Fruit fly (Drosophila melanogaster) Kc167 (cell line): ENCODE data around the gene CG13613.

ENCODE experiments used
- Myc ChIP-seq: fragments of >200 bp; optimal IDR thresholded peaks from 2 replicates; lab custom pipeline; 2017; ENCODE audit warnings: missing external identifiers
- Sin3A ChIP-seq: fragments of >200 bp; optimal IDR thresholded peaks from 2 replicates; lab custom pipeline; 2018; ENCODE audit warnings: missing external identifiers
- h ChIP-seq: fragments of >200 bp; optimal IDR thresholded peaks from 3 replicates; lab custom pipeline; 2018; ENCODE audit warnings: missing external identifiers
- insv ChIP-seq: fragments of >200 bp; optimal IDR thresholded peaks from 3 replicates; lab custom pipeline; 2018; ENCODE audit warnings: missing external identifiers
- psq ChIP-seq: fragments of >200 bp; optimal IDR thresholded peaks from 2 replicates; lab custom pipeline; 2017; ENCODE audit warnings: missing external identifiers
- ttk ChIP-seq: sonication (Bioruptor generic); optimal IDR thresholded peaks from 2 replicates; lab custom pipeline; 2017; ENCODE audit warnings: missing external identifiers

CG13613 gene

dm6 chr3R:24364880-24365604 is at the start of gene CG13613, which contains the start of gene CG17784:
Gene CG13613 (plus strand): TSS chr3R:24365554.
Gene CG17784 (minus strand): TSS chr3R:24364980.
- TF ChIP-seq h (no peak), psq (lab: Kevin White, UChicago) (no peak), insv (lab: Kevin White, UChicago) (no peak), Myc (lab: Kevin White, UChicago) (no peak), Sin3A (no peak), ttk (no peak)

DNA sequence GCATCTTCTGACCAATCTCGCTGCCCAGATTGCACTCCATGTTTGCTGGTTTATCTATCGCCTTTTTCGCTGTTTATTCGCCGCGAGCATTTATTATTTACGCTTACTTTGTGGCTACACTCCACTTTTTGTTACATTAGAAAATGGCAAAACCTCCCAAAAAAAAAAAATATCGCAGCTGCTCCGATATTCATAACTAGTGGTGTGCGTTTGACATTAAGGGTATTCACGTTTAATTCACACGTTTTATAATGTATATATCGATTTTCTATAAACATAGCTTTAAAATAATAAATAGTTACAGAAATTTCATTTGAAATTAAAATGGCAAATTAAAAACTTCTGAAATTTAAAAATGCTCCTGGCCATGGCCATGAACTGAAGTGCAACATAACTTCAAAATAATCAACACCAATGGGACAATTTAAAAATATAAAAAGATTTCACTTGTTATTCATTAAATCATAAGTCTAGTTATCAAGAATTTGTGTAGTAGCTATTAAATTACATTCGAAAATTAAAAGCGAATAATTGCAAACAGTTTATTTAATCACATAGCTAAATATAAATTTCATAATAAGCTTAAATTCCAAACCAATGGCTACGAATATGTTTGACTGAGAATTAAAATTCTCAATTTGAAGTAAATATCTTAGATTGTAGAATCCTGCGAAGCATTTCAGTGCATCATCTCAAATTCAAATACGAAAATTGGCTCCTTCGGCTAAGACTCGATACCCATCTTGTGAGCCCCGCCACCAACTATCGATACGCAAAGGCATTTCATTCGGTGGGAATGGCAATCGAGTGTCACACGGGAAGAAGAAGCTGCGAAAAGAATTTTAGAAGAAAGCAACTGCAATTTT is 46.9 kb upstream of the CG13613 start, which contains the start of the genes Nab2 and BRWD3:
Gene Nab2, minus strand, starts transcription at position 203 of the 866 bp plus-strand sequence.
Gene BRWD3, plus strand, starts transcription at position 784 of the 866 bp plus-strand sequence.
- TF ChIP-seq psq (lab: Kevin White, UChicago) (no peak), ttk (no peak), insv (lab: Kevin White, UChicago) (no peak), Myc (lab: Kevin White, UChicago) (no peak), h (no peak), Sin3A (no peak)

DNA sequence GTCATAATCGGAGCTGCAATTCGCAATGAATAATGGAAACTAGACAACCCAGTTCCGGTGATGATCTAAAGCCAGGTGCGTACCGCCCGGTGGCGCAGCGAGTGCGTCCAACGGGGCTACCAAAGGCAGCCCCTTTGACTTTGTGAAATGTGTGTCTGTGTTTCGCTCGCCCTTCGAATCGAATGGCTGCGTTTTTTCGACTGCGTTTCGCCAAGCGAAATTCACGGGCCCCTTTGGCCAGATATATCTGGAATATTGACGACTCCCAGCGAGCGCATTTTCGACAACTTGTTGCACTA is 46.3 kb upstream of the CG13613 start:
- TF ChIP-seq h: no peak

DNA sequence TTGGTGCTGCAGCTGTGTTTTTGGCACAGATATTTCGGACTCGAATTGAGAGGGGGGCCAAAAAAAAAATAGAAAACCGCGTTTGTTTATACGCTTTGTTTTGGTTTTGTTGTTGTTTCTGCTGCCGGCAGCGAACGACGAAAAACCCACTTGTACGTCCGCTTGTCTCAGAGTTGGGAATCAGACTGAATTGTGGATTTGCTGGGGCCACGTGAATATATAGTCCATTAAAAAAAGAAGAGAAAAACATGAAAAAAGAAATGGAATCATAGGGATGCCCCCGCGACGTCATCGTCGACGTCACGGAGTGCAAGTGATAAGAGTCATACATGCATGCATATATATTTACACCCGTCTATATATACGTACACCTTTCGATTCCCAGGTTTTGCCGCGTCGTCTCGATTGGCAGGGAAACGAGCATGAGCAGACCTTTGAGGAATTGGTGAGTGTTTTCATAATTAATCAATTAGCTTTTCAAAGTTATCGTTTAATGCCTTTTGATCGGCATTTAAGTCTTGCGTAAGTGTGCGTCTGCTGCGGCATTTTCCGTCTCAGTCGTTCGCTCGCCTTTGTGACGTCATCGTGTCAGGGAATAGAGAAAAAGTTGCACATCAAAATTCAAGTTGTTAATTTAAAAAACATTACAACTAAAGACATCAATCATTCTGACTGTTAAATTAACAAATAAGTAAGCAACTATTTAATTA is 45.6 kb upstream of the CG13613 start:
- no peak for TF ChIP-seq h
- no peak for TF ChIP-seq Myc (lab: Kevin White, UChicago)
- TF ChIP-seq Sin3A: no peak
- TF ChIP-seq insv (lab: Kevin White, UChicago): no peak
- no peak for TF ChIP-seq psq (lab: Kevin White, UChicago)
- no peak for TF ChIP-seq ttk

- TF ChIP-seq insv (lab: Kevin White, UChicago) (no peak), Myc (lab: Kevin White, UChicago) (no peak), ttk (no peak), h (no peak), Sin3A (no peak), psq (lab: Kevin White, UChicago) (no peak)
These were observed 45.0 kb upstream of the CG13613 start for dm6 chr3R:24320342-24320711.

- TF ChIP-seq psq (lab: Kevin White, UChicago) (no peak), Sin3A (no peak), ttk (no peak), Myc (lab: Kevin White, UChicago) (no peak), insv (lab: Kevin White, UChicago) (no peak), h (no peak)
These were observed 32.1 kb upstream of the CG13613 start, which contains the start of the genes Rrp5 and Dis3 for dm6 chr3R:24333182-24333808. Gene Rrp5 (minus strand): TSS chr3R:24333316. Gene Dis3 (plus strand): TSS chr3R:24333433.

DNA sequence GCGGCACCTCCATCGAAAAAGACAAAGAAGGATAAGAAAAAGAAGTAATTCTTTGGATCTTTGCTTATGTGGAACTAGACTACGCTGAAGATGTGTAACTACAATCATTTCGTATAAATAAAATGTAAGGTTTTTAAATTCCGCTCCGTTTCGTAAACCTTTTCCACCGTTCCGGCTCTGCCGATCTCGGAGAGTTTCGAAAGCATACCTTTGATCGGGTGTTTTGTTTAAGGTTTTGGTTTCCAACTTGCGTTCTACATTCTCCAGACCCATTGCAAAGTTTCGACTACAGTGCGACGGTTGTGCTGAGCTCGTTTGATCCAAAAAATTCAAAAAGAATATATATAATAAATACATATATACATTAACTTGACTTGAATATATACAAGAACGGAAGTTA is 28.7 kb upstream of the CG13613 start, which contains the start of gene CG6432:
Gene CG6432, plus strand, starts transcription at position 301 of the 400 bp plus-strand sequence.
- TF ChIP-seq ttk (no peak), Myc (lab: Kevin White, UChicago) (no peak), insv (lab: Kevin White, UChicago) (no peak), h (no peak), Sin3A (no peak), psq (lab: Kevin White, UChicago) (no peak)

DNA sequence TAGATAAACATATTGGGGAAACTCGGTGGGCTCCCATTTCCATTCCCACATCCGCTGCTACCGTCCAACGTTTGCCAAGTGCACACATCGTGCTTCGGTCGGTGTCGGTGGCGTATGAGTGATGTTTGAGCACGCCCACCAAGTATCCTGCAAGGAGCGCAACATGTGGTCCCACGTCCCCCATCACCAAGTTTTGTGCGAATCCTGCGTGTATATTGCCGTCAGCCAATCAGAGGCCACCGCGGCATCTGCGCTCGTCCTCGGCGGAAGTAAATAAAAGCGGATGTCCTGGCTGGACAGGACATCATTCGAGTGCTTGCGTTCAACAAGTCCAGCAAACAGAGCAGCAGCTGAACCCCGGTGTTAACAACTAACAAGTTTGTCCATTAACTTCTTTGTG is 24.1 kb upstream of the CG13613 start, which contains the start of gene Ms:
Gene Ms, plus strand, starts transcription at position 301 of the 400 bp plus-strand sequence.
- TF ChIP-seq ttk (no peak), insv (lab: Kevin White, UChicago) (no peak), psq (lab: Kevin White, UChicago) (no peak), h (no peak)

- TF ChIP-seq psq (lab: Kevin White, UChicago): no peak
- TF ChIP-seq ttk: no peak
- no peak for TF ChIP-seq insv (lab: Kevin White, UChicago)
- TF ChIP-seq h: no peak
- TF ChIP-seq Myc (lab: Kevin White, UChicago): no peak
- TF ChIP-seq Sin3A: no peak
These were observed 16.7 kb upstream of the CG13613 start, which contains the start of the genes CG5746 and CG6454 for dm6 chr3R:24348420-24349190. Gene CG5746 (minus strand): TSS chr3R:24348791. Gene CG6454 (plus strand): TSS chr3R:24349182.

DNA sequence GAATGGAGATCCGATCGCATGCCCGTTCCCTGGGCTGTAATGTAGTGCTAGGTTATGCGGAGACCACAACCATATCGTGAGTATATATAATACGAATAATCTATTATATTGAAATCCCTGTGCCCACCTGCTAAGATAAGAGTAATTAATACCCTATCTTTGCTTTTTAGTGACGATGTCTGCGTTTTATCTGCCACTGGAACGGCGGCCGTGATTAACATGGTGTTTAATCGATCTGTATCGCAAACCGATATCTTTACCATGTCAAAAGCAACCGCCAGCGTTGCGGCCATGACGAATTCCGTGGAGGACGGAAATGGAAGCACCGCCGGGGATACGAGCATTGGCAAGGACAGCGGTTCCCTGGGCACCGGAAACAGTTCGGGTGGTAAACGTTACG is 11.9 kb upstream of the CG13613 start:
- no peak for TF ChIP-seq h
- no peak for TF ChIP-seq ttk
- TF ChIP-seq Myc (lab: Kevin White, UChicago): no peak
- TF ChIP-seq psq (lab: Kevin White, UChicago): no peak
- TF ChIP-seq insv (lab: Kevin White, UChicago): no peak
- TF ChIP-seq Sin3A: no peak

- TF ChIP-seq Sin3A (no peak), Myc (lab: Kevin White, UChicago) (no peak), ttk (no peak), psq (lab: Kevin White, UChicago) (no peak), h (no peak)
These were observed 7.7 kb upstream of the CG13613 start, which contains the start of gene Golgin84 for dm6 chr3R:24357698-24358097. Gene Golgin84 (minus strand): TSS chr3R:24357938.
